Worm (Caenorhabditis elegans) whole organism, late embryonic: ENCODE measurements around the gene K08C7.1.

ENCODE experiments used
- lin-11 ChIP-seq: fragments of 200-800 bp; sonication (Bioruptor generic); optimal IDR thresholded peaks from 2 replicates; lab custom pipeline; 2018; ENCODE audit warnings: mild to moderate bottlenecking, missing genetic modification characterization, missing compliant biosample characterization
- pros-1 ChIP-seq: fragments of 150-350 bp; optimal IDR thresholded peaks from 2 replicates; lab custom pipeline; 2014; ENCODE audit warnings: missing biosample characterization, missing genetic modification reagents, missing genetic modification characterization

ce11 chrIV:10656770-10657323 lies at the start of gene K08C7.1:
- TF ChIP-seq lin-11 (tag; lab: Kevin White, UChicago) (no peak), pros-1 (tag; lab: Kevin White, UChicago) (no peak)
